Worm (Caenorhabditis elegans) whole organism, L4/young adult: ENCODE measurements around the gene atad-3.

Experiments
- dao-5 ChIP-seq: sonication (generic microtip); optimal IDR thresholded peaks from 2 replicates; lab custom pipeline; 2016; ENCODE audit warnings: missing genotype, missing genetic modification characterization, moderate library complexity, missing compliant biosample characterization
- him-1 ChIP-seq: sonication (generic microtip); optimal IDR thresholded peaks from 2 replicates; lab custom pipeline; 2016; ENCODE audit warnings: missing genotype, missing genetic modification reagents, missing genetic modification characterization, missing compliant biosample characterization

DNA sequence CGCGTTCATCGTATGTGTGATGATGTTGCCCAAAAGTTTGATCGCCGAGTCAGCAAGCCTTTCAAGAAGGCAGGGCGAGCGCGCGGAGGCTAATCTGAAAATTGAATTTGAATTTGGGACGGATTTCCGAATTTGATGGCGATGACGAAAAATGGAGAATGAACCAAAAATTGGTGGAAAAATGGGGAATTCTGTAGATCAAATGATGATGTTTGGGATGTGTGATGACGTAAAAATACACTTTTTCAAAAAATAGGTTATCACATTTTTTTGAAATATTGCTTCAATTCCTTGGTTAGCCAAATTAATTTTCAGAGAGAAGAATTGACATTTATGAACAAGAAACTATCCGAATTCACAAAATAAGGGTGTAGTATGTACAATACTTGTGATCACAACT, 30.8 kb downstream of the atad-3 start, which contains the start of gene ZK971.1:
- TF ChIP-seq him-1 (tag; lab: Kevin White, UChicago) (no peak), dao-5 (tag; lab: Kevin White, UChicago) (no peak)
